Fruit fly (Drosophila melanogaster) whole organism, embryonic: ENCODE measurements around the gene bb8.
A peak's percentile ranks its signal among the peaks of the same experiment; 100 is the strongest.

Source experiments
- CG10543 ChIP-seq: fragments of 200-800 bp; sonication (Bioruptor generic); optimal IDR thresholded peaks from 3 replicates; lab custom pipeline; 2017; ENCODE audit warnings: missing biosample characterization, mild to moderate bottlenecking, missing genetic modification characterization, moderate library complexity
- CG11398 ChIP-seq: fragments of 200-800 bp; sonication (Bioruptor generic); optimal IDR thresholded peaks from 2 replicates; lab custom pipeline; 2016; ENCODE audit warnings: missing biosample characterization, missing genetic modification characterization
- CG12236 ChIP-seq: fragments of 200-800 bp; sonication (Bioruptor generic); optimal IDR thresholded peaks from 2 replicates; lab custom pipeline; 2016; ENCODE audit warnings: missing biosample characterization, missing genetic modification characterization
- CG12659 ChIP-seq: fragments of 200-800 bp; sonication (Bioruptor generic); optimal IDR thresholded peaks from 3 replicates; lab custom pipeline; 2017; ENCODE audit warnings: mild to moderate bottlenecking, missing biosample characterization, missing genetic modification reagents, missing genetic modification characterization
- CG14965 ChIP-seq: fragments of 200-800 bp; sonication (Bioruptor generic); optimal IDR thresholded peaks from 2 replicates; lab custom pipeline; 2016; ENCODE audit warnings: missing biosample characterization, missing genetic modification characterization, borderline replicate concordance
- CG1602 ChIP-seq: fragments of 200-800 bp; sonication (Bioruptor generic); optimal IDR thresholded peaks from 3 replicates; lab custom pipeline; 2016; ENCODE audit warnings: missing biosample characterization, missing genetic modification characterization
- CG1603 ChIP-seq: fragments of 200-800 bp; sonication (Bioruptor generic); optimal IDR thresholded peaks from 2 replicates; lab custom pipeline; 2019; ENCODE audit warnings: missing biosample characterization, mild to moderate bottlenecking, missing genetic modification characterization, moderate library complexity
- CG17385 ChIP-seq: fragments of 200-800 bp; sonication (Bioruptor generic); optimal IDR thresholded peaks from 3 replicates; lab custom pipeline; 2018; ENCODE audit warnings: missing biosample characterization, mild to moderate bottlenecking, missing genetic modification characterization
- CG18476 ChIP-seq: fragments of 200-800 bp; sonication (Bioruptor generic); optimal IDR thresholded peaks from 2 replicates; lab custom pipeline; 2016; ENCODE audit warnings: missing biosample characterization, mild to moderate bottlenecking, missing genetic modification characterization
- CG2875 ChIP-seq: fragments of 200-800 bp; sonication (Bioruptor generic); optimal IDR thresholded peaks from 2 replicates; lab custom pipeline; 2017; ENCODE audit warnings: missing biosample characterization, mild to moderate bottlenecking, missing genetic modification characterization, missing genetic modification reagents
- CG30020 ChIP-seq: fragments of 200-800 bp; optimal IDR thresholded peaks from 2 replicates; lab custom pipeline; 2019; ENCODE audit warnings: missing biosample characterization, mild to moderate bottlenecking, missing genetic modification characterization, moderate library complexity
- CG30403 ChIP-seq: fragments of 200-800 bp; sonication (Bioruptor generic); optimal IDR thresholded peaks from 3 replicates; lab custom pipeline; 2016; ENCODE audit warnings: missing biosample characterization, missing genetic modification characterization
- CG3163 ChIP-seq: fragments of 200-800 bp; sonication (Bioruptor generic); optimal IDR thresholded peaks from 3 replicates; lab custom pipeline; 2016; ENCODE audit warnings: missing biosample characterization, missing genetic modification characterization
- CG33213 ChIP-seq: fragments of 200-800 bp; sonication (Bioruptor generic); optimal IDR thresholded peaks from 3 replicates; lab custom pipeline; 2016; ENCODE audit warnings: missing biosample characterization, missing genetic modification characterization
- CG6765 ChIP-seq: fragments of 200-800 bp; sonication (Bioruptor generic); optimal IDR thresholded peaks from 3 replicates; lab custom pipeline; 2017; ENCODE audit warnings: missing biosample characterization, mild to moderate bottlenecking, missing genetic modification characterization
- CG6791 ChIP-seq: fragments of 200-800 bp; sonication (Bioruptor generic); IDR thresholded peaks from 3 replicates; pipeline ENCODE4 v1.3.6; 2022; ENCODE audit warnings: missing biosample characterization, missing genetic modification characterization; ENCODE audit not compliant: partially characterized antibody
- CG8388 ChIP-seq: fragments of 200-800 bp; sonication (Bioruptor generic); optimal IDR thresholded peaks from 2 replicates; lab custom pipeline; 2019; ENCODE audit warnings: missing biosample characterization, mild to moderate bottlenecking, missing genetic modification characterization, moderate library complexity
- D19A ChIP-seq: fragments of 200-800 bp; optimal IDR thresholded peaks from 3 replicates; lab custom pipeline; 2019; ENCODE audit warnings: missing biosample characterization, mild to moderate bottlenecking, missing genetic modification characterization, moderate library complexity
- D19B ChIP-seq: fragments of 200-800 bp; sonication (Bioruptor generic); optimal IDR thresholded peaks from 2 replicates; lab custom pipeline; 2017; ENCODE audit warnings: missing biosample characterization, mild to moderate bottlenecking, missing genetic modification characterization
- Dbx ChIP-seq: fragments of 200-800 bp; sonication (Bioruptor generic); IDR thresholded peaks from 3 replicates; pipeline ENCODE4 v1.3.6; 2022; ENCODE audit warnings: missing biosample characterization, missing genetic modification characterization
- Dfd ChIP-seq, 2 experiments: fragments of >200 bp; optimal IDR thresholded peaks; 2 replicates each; lab custom pipeline; 2017; ENCODE audit warnings: missing biosample characterization in 2 of 2, missing genetic modification characterization in 2 of 2
- E2f1 ChIP-seq: fragments of 200-800 bp; sonication (Bioruptor generic); IDR thresholded peaks from 2 replicates; pipeline ENCODE4 v1.3.6; 2022; ENCODE audit warnings: missing biosample characterization, missing genetic modification characterization
- Fer1 ChIP-seq: fragments of 200-800 bp; sonication (Bioruptor generic); optimal IDR thresholded peaks from 2 replicates; lab custom pipeline; 2017; ENCODE audit warnings: missing biosample characterization, mild to moderate bottlenecking, missing genetic modification characterization
- GATAe ChIP-seq: fragments of 200-800 bp; sonication (Bioruptor generic); conservative IDR thresholded peaks from 2 replicates; pipeline ENCODE4 v1.3.6; 2022; ENCODE audit warnings: missing biosample characterization, missing genetic modification characterization
- HmgD ChIP-seq: fragments of 200-800 bp; sonication (Bioruptor generic); optimal IDR thresholded peaks from 3 replicates; lab custom pipeline; 2016; ENCODE audit warnings: missing biosample characterization, missing genetic modification characterization
- Hr3 ChIP-seq: fragments of 200-800 bp; sonication (Bioruptor generic); optimal IDR thresholded peaks from 3 replicates; lab custom pipeline; 2016; ENCODE audit warnings: missing biosample characterization, missing genetic modification characterization
- Hsf ChIP-seq: fragments of 200-800 bp; sonication (Bioruptor generic); optimal IDR thresholded peaks from 3 replicates; lab custom pipeline; 2016; ENCODE audit warnings: missing biosample characterization, missing genetic modification characterization
- Mad ChIP-seq: fragments of 200-800 bp; sonication (Bioruptor generic); optimal IDR thresholded peaks from 2 replicates; lab custom pipeline; 2016; ENCODE audit warnings: missing biosample characterization, missing genetic modification characterization
- Pdp1 ChIP-seq, 2 experiments: fragments of 200-800 bp; sonication (Bioruptor generic); optimal IDR thresholded peaks; 3 replicates each; lab custom pipeline; 2016; ENCODE audit warnings: missing biosample characterization in 2 of 2, missing genetic modification characterization in 2 of 2, mild to moderate bottlenecking in 1 of 2, moderate library complexity in 1 of 2
- Sry-β ChIP-seq: fragments of 200-800 bp; sonication (Bioruptor generic); optimal IDR thresholded peaks from 2 replicates; lab custom pipeline; 2018; ENCODE audit warnings: missing biosample characterization, mild to moderate bottlenecking, missing genetic modification characterization, moderate library complexity
- Xbp1 ChIP-seq: fragments of 200-800 bp; sonication (Bioruptor generic); optimal IDR thresholded peaks from 3 replicates; lab custom pipeline; 2016; ENCODE audit warnings: missing biosample characterization, mild to moderate bottlenecking, missing genetic modification characterization
- cad ChIP-seq: fragments of >200 bp; optimal IDR thresholded peaks from 2 replicates; lab custom pipeline; 2017; ENCODE audit warnings: missing biosample characterization, missing genetic modification characterization
- dmrt11E ChIP-seq: fragments of 200-800 bp; sonication (Bioruptor generic); optimal IDR thresholded peaks from 3 replicates; lab custom pipeline; 2018; ENCODE audit warnings: missing biosample characterization, mild to moderate bottlenecking, missing genetic modification characterization, moderate library complexity
- ems ChIP-seq: fragments of 200-800 bp; sonication (Bioruptor generic); optimal IDR thresholded peaks from 3 replicates; lab custom pipeline; 2016; ENCODE audit warnings: missing biosample characterization, missing genetic modification characterization
- exex ChIP-seq: fragments of 200-800 bp; sonication (Bioruptor generic); optimal IDR thresholded peaks from 4 replicates; lab custom pipeline; 2018; ENCODE audit warnings: missing biosample characterization, mild to moderate bottlenecking, missing genetic modification characterization, moderate library complexity
- gcm2 ChIP-seq: fragments of 200-800 bp; sonication (Bioruptor generic); optimal IDR thresholded peaks from 2 replicates; lab custom pipeline; 2016; ENCODE audit warnings: missing biosample characterization, missing genetic modification characterization
- kni ChIP-seq: fragments of 200-800 bp; sonication (Bioruptor generic); optimal IDR thresholded peaks from 3 replicates; lab custom pipeline; 2017; ENCODE audit warnings: mild to moderate bottlenecking, missing biosample characterization, missing genetic modification reagents, missing genetic modification characterization
- onecut ChIP-seq: fragments of 200-800 bp; sonication (Bioruptor generic); IDR thresholded peaks from 2 replicates; pipeline ENCODE4 v1.3.6; 2022; ENCODE audit warnings: missing biosample characterization, missing genetic modification characterization
- pan ChIP-seq, 4 experiments: fragments of >200 bp in 3 of 4; fragments of 200-800 bp in 1 of 4; sonication (Bioruptor generic) in 1 of 4; optimal IDR thresholded peaks in 3 of 4; IDR thresholded peaks in 1 of 4; 2 replicates each; pipeline versions ENCODE4 v1.3.6 to Lab custom; 2017 to 2022; ENCODE audit warnings: missing biosample characterization in 2 of 4, missing genetic modification characterization in 2 of 4, mixed read lengths in 1 of 4
- sc ChIP-seq, 3 experiments: fragments of >200 bp in 2 of 3; fragments of 200-800 bp in 1 of 3; sonication (Bioruptor generic) in 1 of 3; optimal IDR thresholded peaks; 2 replicates in 2 of 3; 3 replicates in 1 of 3; lab custom pipeline; 2017; ENCODE audit warnings: mild to moderate bottlenecking in 1 of 3, missing biosample characterization in 1 of 3, missing genetic modification characterization in 1 of 3, missing genetic modification reagents in 1 of 3
- scrt ChIP-seq: fragments of 200-800 bp; sonication (Bioruptor generic); optimal IDR thresholded peaks from 2 replicates; lab custom pipeline; 2018; ENCODE audit warnings: missing biosample characterization, mild to moderate bottlenecking, missing genetic modification characterization, moderate library complexity
- seq ChIP-seq: fragments of 200-800 bp; sonication (Bioruptor generic); IDR thresholded peaks from 2 replicates; pipeline ENCODE4 v1.3.6; 2022; ENCODE audit warnings: missing biosample characterization, missing genetic modification characterization
- sqz ChIP-seq: fragments of 200-800 bp; sonication (Bioruptor generic); optimal IDR thresholded peaks from 3 replicates; lab custom pipeline; 2018; ENCODE audit warnings: missing biosample characterization, mild to moderate bottlenecking, missing genetic modification characterization
- tll ChIP-seq, 2 experiments: fragments of 200-800 bp in 1 of 2; fragments of >200 bp in 1 of 2; sonication (Bioruptor generic) in 1 of 2; optimal IDR thresholded peaks; 2 replicates each; lab custom pipeline; 2017 to 2019; ENCODE audit warnings: missing biosample characterization in 2 of 2, missing genetic modification characterization in 2 of 2, mild to moderate bottlenecking in 1 of 2, moderate library complexity in 1 of 2
- trem ChIP-seq: fragments of 200-800 bp; optimal IDR thresholded peaks from 3 replicates; lab custom pipeline; 2019; ENCODE audit warnings: missing biosample characterization, mild to moderate bottlenecking, missing genetic modification characterization, moderate library complexity
- unpg ChIP-seq: fragments of 200-800 bp; sonication (Bioruptor generic); optimal IDR thresholded peaks from 3 replicates; lab custom pipeline; 2018; ENCODE audit warnings: missing biosample characterization, mild to moderate bottlenecking, missing genetic modification characterization, moderate library complexity
- z ChIP-seq: fragments of 200-800 bp; sonication (Bioruptor generic); IDR thresholded peaks from 3 replicates; pipeline ENCODE4 v1.3.6; 2022; ENCODE audit warnings: missing biosample characterization, missing genetic modification characterization

The bb8 gene

DNA sequence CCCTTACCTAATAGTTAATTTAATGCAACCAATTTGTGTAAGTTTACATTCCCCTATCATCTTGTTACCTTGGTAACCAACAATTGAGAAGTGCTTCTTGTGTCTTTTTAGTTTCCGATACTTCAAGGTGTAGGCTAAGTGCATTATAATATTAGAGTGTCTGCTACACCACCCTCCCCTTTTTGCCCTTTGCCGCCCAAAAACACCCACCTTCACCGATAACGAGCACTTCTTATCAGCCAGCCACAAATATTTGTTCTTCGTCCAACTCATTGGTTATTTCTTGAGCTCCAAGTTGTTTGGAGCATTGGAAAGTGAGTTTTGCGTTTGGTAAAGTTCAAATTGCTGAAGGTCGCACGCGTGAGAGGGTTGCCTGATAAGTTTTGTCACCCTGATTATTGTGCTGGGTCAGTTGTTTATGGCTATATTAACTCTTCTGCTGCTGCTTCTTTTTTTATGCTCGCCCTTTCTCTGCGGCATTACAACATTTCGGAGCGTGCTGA, 41.9 kb upstream of the bb8 start (continued):
- TF ChIP-seq exex (tag; lab: Kevin White, UChicago): peak; percentile 60
- TF ChIP-seq tll (GFP tag; optimal IDR thresholded peaks at IDR 0.05; lab: Kevin White, UChicago): no peak
- TF ChIP-seq GATAe (GFP tag; lab: Robert Waterston, UW): peak; percentile 88

DNA sequence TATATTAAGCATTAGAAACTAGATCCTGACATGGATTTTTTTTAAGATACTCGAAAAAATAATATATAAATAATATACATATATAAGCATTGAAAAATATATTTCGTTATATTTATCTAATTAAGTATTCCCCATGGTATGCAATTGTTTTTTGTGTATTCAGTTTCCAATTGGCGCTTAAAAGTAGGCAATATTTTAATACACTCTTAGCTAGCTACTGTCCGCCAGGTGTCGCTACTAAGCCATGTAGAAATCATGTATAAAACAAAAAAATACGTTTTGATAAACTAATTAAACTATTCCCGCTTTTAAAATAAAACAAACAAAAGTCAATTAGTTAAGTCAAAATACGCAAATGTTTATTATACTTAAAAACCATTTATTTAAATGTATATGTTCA, 41.3 kb upstream of the bb8 start:
- TF ChIP-seq CG30020 (tag; lab: Kevin White, UChicago) (peak; percentile 7), CG12659 (GFP tag; lab: Kevin White, UChicago) (peak; percentile 38), gcm2 (GFP tag; lab: Kevin White, UChicago) (no peak), CG6765 (GFP tag; lab: Kevin White, UChicago) (peak; percentile 52), CG12236 (peak; percentile 6), ems (GFP tag; lab: Kevin White, UChicago) (no peak), CG30403 (peak; percentile 1), z (GFP tag; lab: Robert Waterston, UW) (no peak), trem (peak; percentile 54), Mad (GFP tag; lab: Kevin White, UChicago) (peak; percentile 53), sqz (GFP tag; lab: Kevin White, UChicago) (peak; percentile 52), cad (no peak), HmgD (no peak), CG33213 (GFP tag; lab: Kevin White, UChicago) (peak; percentile 64), seq (no peak), CG6791 (GFP tag; lab: Robert Waterston, UW) (no peak), CG11398 (GFP tag; lab: Kevin White, UChicago) (peak; percentile 5), D19A (tag; lab: Kevin White, UChicago) (no peak), scrt (GFP tag; lab: Kevin White, UChicago) (peak; percentile 18), CG3163 (no peak), CG17385 (peak; percentile 35), Fer1 (GFP tag; lab: Kevin White, UChicago) (peak; percentile 72), CG1603 (tag; lab: Kevin White, UChicago) (peak; percentile 38), CG18476 (peak; percentile 36), sc (optimal IDR thresholded peaks at IDR 0.05; lab: Kevin White, UChicago) (no peak), sc (GFP tag; optimal IDR thresholded peaks at IDR 0.05; lab: Kevin White, UChicago) (peak; percentile 50), unpg (GFP tag; lab: Kevin White, UChicago) (peak; percentile 44), Dfd (GFP tag; optimal IDR thresholded peaks at IDR 0.05; lab: Kevin White, UChicago) (no peak), Dbx (GFP tag; lab: Robert Waterston, UW) (no peak), onecut (GFP tag; lab: Robert Waterston, UW) (peak; percentile 53), dmrt11E (tag; lab: Kevin White, UChicago) (peak; percentile 57), kni (GFP tag; lab: Kevin White, UChicago) (peak; percentile 12), CG8388 (GFP tag; lab: Kevin White, UChicago) (peak; percentile 11), Sry-β (GFP tag; lab: Kevin White, UChicago) (peak; percentile 32), CG10543 (GFP tag; lab: Kevin White, UChicago) (peak; percentile 24), CG2875 (GFP tag; lab: Kevin White, UChicago) (peak; percentile 28), Hsf (GFP tag; lab: Kevin White, UChicago) (peak; percentile 44), Xbp1 (GFP tag; lab: Kevin White, UChicago) (peak; percentile 68), CG1602 (GFP tag; lab: Kevin White, UChicago) (peak; percentile 38), pan (optimal IDR thresholded peaks at IDR 0.05; lab: Kevin White, UChicago) (no peak), pan (GFP tag; optimal IDR thresholded peaks at IDR 0.05 in 1 of 2, IDR thresholded peaks at IDR 0.05 in 1 of 2) (peak in 1 of 2 experiments; percentile 11), D19B (GFP tag; lab: Kevin White, UChicago) (no peak), CG14965 (GFP tag; lab: Kevin White, UChicago) (peak; percentile 99), Pdp1 (GFP tag; optimal IDR thresholded peaks at IDR 0.05; lab: Kevin White, UChicago) (peak in 1 of 2 experiments; percentile 51), E2f1 (GFP tag; lab: Robert Waterston, UW) (no peak), Hr3 (GFP tag; lab: Kevin White, UChicago) (peak; percentile 30)
